Worm (Caenorhabditis elegans) whole organism, late embryonic: ENCODE measurements around the gene Y77E11A.23.

Experiments used
- F13H6.1 ChIP-seq: sonication (generic microtip); optimal IDR thresholded peaks from 2 replicates; lab custom pipeline; 2016; ENCODE audit warnings: missing genetic modification characterization, missing compliant biosample characterization
- K02D7.2 ChIP-seq: sonication (generic microtip); optimal IDR thresholded peaks from 2 replicates; lab custom pipeline; 2017; ENCODE audit warnings: mild to moderate bottlenecking, missing genetic modification characterization, missing compliant biosample characterization
- Y22D7AL.16 ChIP-seq: sonication (generic microtip); optimal IDR thresholded peaks from 2 replicates; lab custom pipeline; 2016; ENCODE audit warnings: missing genetic modification characterization, missing compliant biosample characterization
- ahr-1 ChIP-seq: sonication (generic microtip); optimal IDR thresholded peaks from 2 replicates; lab custom pipeline; 2016; ENCODE audit warnings: missing genetic modification characterization, missing compliant biosample characterization
- ama-1 ChIP-seq: fragments of 150-350 bp; optimal IDR thresholded peaks from 2 replicates; lab custom pipeline; 2014
- ceh-14 ChIP-seq: sonication (generic microtip); optimal IDR thresholded peaks from 2 replicates; lab custom pipeline; 2016; ENCODE audit warnings: missing genotype, missing genetic modification characterization, missing compliant biosample characterization
- ceh-18 ChIP-seq: sonication (generic microtip); optimal IDR thresholded peaks from 2 replicates; lab custom pipeline; 2016; ENCODE audit warnings: missing genetic modification characterization, missing compliant biosample characterization
- ceh-2 ChIP-seq: sonication (generic microtip); optimal IDR thresholded peaks from 2 replicates; lab custom pipeline; 2016; ENCODE audit warnings: missing genotype, missing genetic modification characterization, missing compliant biosample characterization
- ceh-22 ChIP-seq: sonication (generic microtip); optimal IDR thresholded peaks from 2 replicates; lab custom pipeline; 2017; ENCODE audit warnings: missing biosample characterization, missing genetic modification characterization
- ceh-30 ChIP-seq: fragments of 150-350 bp; optimal IDR thresholded peaks from 2 replicates; lab custom pipeline; 2014; ENCODE audit warnings: missing biosample characterization, missing genetic modification characterization
- ceh-31 ChIP-seq: sonication (generic microtip); optimal IDR thresholded peaks from 2 replicates; lab custom pipeline; 2016; ENCODE audit warnings: missing genetic modification characterization, missing compliant biosample characterization
- ceh-34 ChIP-seq: sonication (generic microtip); optimal IDR thresholded peaks from 2 replicates; lab custom pipeline; 2016; ENCODE audit warnings: mild to moderate bottlenecking, missing genetic modification characterization, missing compliant biosample characterization
- ceh-48 ChIP-seq: sonication (generic microtip); optimal IDR thresholded peaks from 2 replicates; lab custom pipeline; 2016; ENCODE audit warnings: missing genetic modification characterization, inconsistent platforms, missing compliant biosample characterization
- ceh-9 ChIP-seq: sonication (generic microtip); optimal IDR thresholded peaks from 2 replicates; lab custom pipeline; 2016; ENCODE audit warnings: mild to moderate bottlenecking, missing genetic modification characterization, inconsistent platforms, missing compliant biosample characterization
- dmd-4 ChIP-seq: sonication (generic microtip); optimal IDR thresholded peaks from 2 replicates; lab custom pipeline; 2016; ENCODE audit warnings: borderline replicate concordance, missing genetic modification characterization, missing compliant biosample characterization
- dve-1 ChIP-seq: sonication (generic microtip); optimal IDR thresholded peaks from 2 replicates; lab custom pipeline; 2017; ENCODE audit warnings: antibody characterized with exemption, mild to moderate bottlenecking, missing genetic modification characterization, missing compliant biosample characterization
- elt-2 ChIP-seq: sonication (generic microtip); optimal IDR thresholded peaks from 2 replicates; lab custom pipeline; 2016; ENCODE audit warnings: missing genetic modification reagents, missing genetic modification characterization, missing compliant biosample characterization
- eyg-1 ChIP-seq: sonication (generic microtip); optimal IDR thresholded peaks from 2 replicates; lab custom pipeline; 2016; ENCODE audit warnings: missing genotype, missing genetic modification characterization, missing compliant biosample characterization
- fax-1 ChIP-seq: sonication (generic microtip); optimal IDR thresholded peaks from 2 replicates; lab custom pipeline; 2016; ENCODE audit warnings: missing genotype, missing genetic modification characterization, missing compliant biosample characterization
- fkh-6 ChIP-seq: sonication (generic microtip); optimal IDR thresholded peaks from 2 replicates; lab custom pipeline; 2016; ENCODE audit warnings: missing genetic modification characterization, missing compliant biosample characterization
- hlh-6 ChIP-seq: sonication (generic microtip); optimal IDR thresholded peaks from 2 replicates; lab custom pipeline; 2016; ENCODE audit warnings: missing genotype, missing genetic modification characterization, missing compliant biosample characterization
- madf-2 ChIP-seq: sonication (generic microtip); optimal IDR thresholded peaks from 2 replicates; lab custom pipeline; 2017; ENCODE audit warnings: missing genetic modification characterization, missing compliant biosample characterization
- mec-3 ChIP-seq: sonication (generic microtip); optimal IDR thresholded peaks from 2 replicates; lab custom pipeline; 2016; ENCODE audit warnings: borderline replicate concordance, missing genetic modification characterization, missing compliant biosample characterization
- nhr-232 ChIP-seq: sonication (generic microtip); optimal IDR thresholded peaks from 2 replicates; lab custom pipeline; 2016; ENCODE audit warnings: missing genetic modification characterization, missing compliant biosample characterization
- odd-2 ChIP-seq: sonication (generic microtip); optimal IDR thresholded peaks from 2 replicates; lab custom pipeline; 2017; ENCODE audit warnings: antibody characterized with exemption, mild to moderate bottlenecking, missing genetic modification characterization, missing compliant biosample characterization
- pax-1 ChIP-seq: fragments of 150-350 bp; optimal IDR thresholded peaks from 2 replicates; lab custom pipeline; 2014; ENCODE audit warnings: missing biosample characterization, missing genetic modification characterization
- pha-2 ChIP-seq: sonication (generic microtip); optimal IDR thresholded peaks from 2 replicates; lab custom pipeline; 2017; ENCODE audit warnings: mild to moderate bottlenecking, missing genetic modification characterization, missing compliant biosample characterization
- pha-4 ChIP-seq: fragments of 150-350 bp; optimal IDR thresholded peaks from 2 replicates; lab custom pipeline; 2018; ENCODE audit warnings: missing biosample characterization, missing genetic modification reagents, missing genetic modification characterization
- pqm-1 ChIP-seq: sonication (generic microtip); optimal IDR thresholded peaks from 2 replicates; lab custom pipeline; 2016; ENCODE audit warnings: missing genetic modification characterization, missing compliant biosample characterization
- sdc-2 ChIP-seq: sonication (generic microtip); optimal IDR thresholded peaks from 2 replicates; lab custom pipeline; 2016; ENCODE audit warnings: missing genotype, missing genetic modification characterization, missing compliant biosample characterization
- syd-9 ChIP-seq: sonication (generic microtip); optimal IDR thresholded peaks from 2 replicates; lab custom pipeline; 2016; ENCODE audit warnings: mild to moderate bottlenecking, missing genetic modification characterization, moderate library complexity, missing compliant biosample characterization
- tbx-2 ChIP-seq: sonication (generic microtip); optimal IDR thresholded peaks from 2 replicates; lab custom pipeline; 2016; ENCODE audit warnings: missing genetic modification characterization, missing compliant biosample characterization
- tbx-7 ChIP-seq: sonication (generic microtip); optimal IDR thresholded peaks from 2 replicates; lab custom pipeline; 2016; ENCODE audit warnings: missing genotype, missing genetic modification characterization, missing compliant biosample characterization
- ttx-3 ChIP-seq: sonication (generic microtip); optimal IDR thresholded peaks from 2 replicates; lab custom pipeline; 2016; ENCODE audit warnings: missing genetic modification reagents, missing genetic modification characterization, missing compliant biosample characterization
- unc-42 ChIP-seq: sonication (generic microtip); optimal IDR thresholded peaks from 2 replicates; lab custom pipeline; 2016; ENCODE audit warnings: missing genotype, missing genetic modification characterization, missing compliant biosample characterization
- unc-55 ChIP-seq: sonication (generic microtip); optimal IDR thresholded peaks from 2 replicates; lab custom pipeline; 2017; ENCODE audit warnings: missing biosample characterization, missing genetic modification reagents, missing genetic modification characterization
- ztf-16 ChIP-seq: sonication (generic microtip); optimal IDR thresholded peaks from 2 replicates; lab custom pipeline; 2017; ENCODE audit warnings: missing genetic modification characterization, missing compliant biosample characterization

The Y77E11A.23 gene

DNA sequence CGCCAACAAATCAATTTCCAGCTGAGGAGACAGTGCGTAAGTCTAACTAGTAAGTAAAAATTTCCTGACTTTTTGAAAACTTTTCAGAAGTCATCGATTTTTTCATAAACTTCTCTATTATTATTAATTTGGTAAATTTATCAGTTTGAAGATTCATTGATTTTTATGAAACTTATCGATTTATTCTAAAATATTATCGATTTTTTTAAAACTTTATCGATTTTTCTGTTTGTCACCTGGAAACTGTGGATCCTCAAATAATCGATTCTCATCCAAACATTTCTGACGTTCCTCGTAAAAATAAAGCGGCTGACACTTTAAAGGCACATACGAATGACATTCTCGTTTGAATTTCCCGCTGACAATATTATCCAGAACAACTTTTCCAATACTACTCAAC, 3.8 kb upstream of the Y77E11A.23 start:
- TF ChIP-seq ama-1 (lab: Kevin White, UChicago) = no peak
- TF ChIP-seq syd-9 (tag; lab: Kevin White, UChicago) = no peak
- no peak for TF ChIP-seq eyg-1
- no peak for TF ChIP-seq ahr-1 (tag; lab: Kevin White, UChicago)
- no peak for TF ChIP-seq ceh-18 (tag; lab: Kevin White, UChicago)
- TF ChIP-seq elt-2 (tag; lab: Kevin White, UChicago) = no peak
- no peak for TF ChIP-seq unc-42 (tag; lab: Kevin White, UChicago)
- TF ChIP-seq ceh-2 (tag; lab: Kevin White, UChicago) = no peak
- TF ChIP-seq hlh-6 (tag; lab: Kevin White, UChicago) = no peak
- no peak for TF ChIP-seq tbx-7 (tag; lab: Kevin White, UChicago)
- TF ChIP-seq nhr-232 (tag; lab: Kevin White, UChicago) = no peak
- no peak for TF ChIP-seq pha-2 (tag; lab: Kevin White, UChicago)
- no peak for TF ChIP-seq odd-2 (tag; lab: Kevin White, UChicago)
- no peak for TF ChIP-seq fax-1 (tag; lab: Kevin White, UChicago)
- no peak for TF ChIP-seq ceh-48
- no peak for TF ChIP-seq dve-1 (tag; lab: Kevin White, UChicago)
- TF ChIP-seq fkh-6 = no peak

DNA sequence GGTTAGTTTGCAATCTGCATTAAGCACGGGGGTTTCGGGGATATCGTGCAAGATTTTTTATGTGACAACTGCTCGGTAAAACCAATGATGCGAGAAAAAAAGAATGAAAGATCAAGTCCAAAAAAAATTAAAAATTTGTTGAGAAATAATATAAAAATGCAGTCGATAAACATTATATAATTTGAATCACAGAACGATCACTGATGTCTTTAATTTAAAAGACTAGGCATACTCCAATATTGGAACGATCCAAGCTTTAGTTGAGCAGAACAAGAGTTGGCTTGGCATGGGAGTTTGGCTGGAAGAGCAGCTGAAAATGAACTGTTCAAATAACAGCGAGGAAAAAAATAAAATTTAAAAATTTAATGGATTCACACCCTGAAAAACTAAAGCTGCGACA, 2.9 kb downstream of the Y77E11A.23 start, which contains the start of gene clec-171:
Gene clec-171, minus strand, starts transcription at position 101 of the 400 bp plus-strand sequence.
- TF ChIP-seq pha-4 (tag; lab: Kevin White, UChicago) = no peak
- TF ChIP-seq pax-1 (tag; lab: Kevin White, UChicago) = no peak
- TF ChIP-seq fax-1 (tag; lab: Kevin White, UChicago) = no peak
- TF ChIP-seq pha-2 (tag; lab: Kevin White, UChicago) = no peak
- TF ChIP-seq sdc-2 (tag; lab: Kevin White, UChicago) = no peak
- no peak for TF ChIP-seq ztf-16 (tag; lab: Kevin White, UChicago)
- TF ChIP-seq dmd-4 (tag; lab: Kevin White, UChicago) = no peak
- no peak for TF ChIP-seq mec-3 (tag; lab: Kevin White, UChicago)
- TF ChIP-seq elt-2 (tag; lab: Kevin White, UChicago) = no peak
- no peak for TF ChIP-seq ceh-22 (tag; lab: Kevin White, UChicago)
- no peak for TF ChIP-seq unc-55
- TF ChIP-seq tbx-2 (tag; lab: Kevin White, UChicago) = no peak
- no peak for TF ChIP-seq F13H6.1 (tag; lab: Kevin White, UChicago)

DNA sequence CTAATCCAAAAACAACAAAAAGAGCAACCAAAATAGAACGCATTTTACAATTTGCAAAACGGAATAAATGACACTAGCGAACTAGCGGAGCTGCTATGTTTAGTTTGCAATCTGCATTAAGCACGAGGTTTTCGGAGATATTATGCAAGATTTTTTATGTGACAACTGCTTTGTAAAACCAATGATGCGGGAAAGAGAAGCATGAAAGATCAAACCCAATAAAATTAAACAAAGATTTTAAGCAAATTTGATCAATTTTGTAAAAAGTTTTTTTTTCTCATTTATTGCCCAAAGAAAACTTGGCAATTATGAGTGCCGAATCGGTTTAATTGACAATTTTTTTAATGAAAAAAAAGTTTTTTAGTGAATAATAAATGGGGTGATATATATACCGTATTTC, 5.2 kb downstream of the Y77E11A.23 start, which contains the start of gene Y77E11A.8:
Gene Y77E11A.8, minus strand, starts transcription at position 101 of the 400 bp plus-strand sequence.
- TF ChIP-seq F13H6.1 (tag; lab: Kevin White, UChicago) (no peak), mec-3 (tag; lab: Kevin White, UChicago) (no peak), pha-2 (tag; lab: Kevin White, UChicago) (no peak), ceh-14 (tag; lab: Kevin White, UChicago) (no peak), fax-1 (tag; lab: Kevin White, UChicago) (no peak), sdc-2 (tag; lab: Kevin White, UChicago) (no peak), ceh-9 (tag; lab: Kevin White, UChicago) (no peak), ceh-30 (tag; lab: Kevin White, UChicago) (no peak), ceh-48 (no peak), pqm-1 (no peak)

DNA sequence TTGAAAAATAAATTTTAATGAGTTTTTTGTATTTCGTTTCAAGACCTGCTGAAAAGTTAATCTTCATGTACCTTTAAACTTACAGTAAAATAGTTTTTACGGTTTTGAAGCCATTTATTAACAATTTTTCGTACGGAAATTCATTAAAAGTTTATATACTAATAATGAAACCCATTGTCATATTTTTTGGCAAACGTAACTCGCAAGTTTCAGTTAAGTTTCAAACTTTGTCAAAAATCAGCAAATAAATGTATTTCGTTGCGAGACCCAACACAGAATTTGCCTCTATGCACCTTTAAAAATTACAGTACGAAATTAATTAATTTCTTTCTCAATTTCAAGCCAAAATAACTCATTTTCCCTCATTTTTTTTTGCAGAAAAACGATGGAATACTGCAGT, 9.6 kb downstream of the Y77E11A.23 start, which contains the start of gene jtr-1:
Gene jtr-1, plus strand, starts transcription at position 327 of the 400 bp plus-strand sequence.
- no peak for TF ChIP-seq ceh-48
- no peak for TF ChIP-seq dmd-4 (tag; lab: Kevin White, UChicago)
- TF ChIP-seq pqm-1 = no peak
- no peak for TF ChIP-seq ceh-34 (tag; lab: Kevin White, UChicago)
- TF ChIP-seq madf-2 = no peak
- no peak for TF ChIP-seq ceh-18 (tag; lab: Kevin White, UChicago)
- TF ChIP-seq eyg-1 = no peak
- no peak for TF ChIP-seq ttx-3 (tag; lab: Kevin White, UChicago)
- no peak for TF ChIP-seq K02D7.2 (tag; lab: Kevin White, UChicago)
- no peak for TF ChIP-seq Y22D7AL.16
- TF ChIP-seq ceh-31 (tag; lab: Kevin White, UChicago) = no peak
- TF ChIP-seq tbx-2 (tag; lab: Kevin White, UChicago) = no peak
- TF ChIP-seq mec-3 (tag; lab: Kevin White, UChicago) = no peak
